Fruit fly (Drosophila melanogaster) whole organism, embryonic: ENCODE measurements around the gene CG31287.

Experiments
- BEAF-32 ChIP-seq: fragments of 200-800 bp; sonication (Bioruptor generic); optimal IDR thresholded peaks from 3 replicates; lab custom pipeline; 2017; ENCODE audit warnings: missing biosample characterization, missing genetic modification characterization, mild to moderate bottlenecking, moderate library complexity, missing genetic modification reagents
- CG10321 ChIP-seq: fragments of 200-800 bp; sonication (Bioruptor generic); IDR thresholded peaks from 2 replicates; pipeline ENCODE4 v1.3.6; 2022; ENCODE audit warnings: missing biosample characterization, missing genetic modification characterization
- CG10959 ChIP-seq: fragments of 200-800 bp; sonication (Bioruptor generic); IDR thresholded peaks from 2 replicates; pipeline ENCODE4 v1.3.6; 2022; ENCODE audit warnings: missing biosample characterization, missing genetic modification characterization
- CG10979 ChIP-seq: fragments of 200-800 bp; sonication (Bioruptor generic); optimal IDR thresholded peaks from 2 replicates; lab custom pipeline; 2018; ENCODE audit warnings: missing biosample characterization, mild to moderate bottlenecking, missing genetic modification characterization, moderate library complexity
- CG11247 ChIP-seq: fragments of 200-800 bp; sonication (Bioruptor generic); IDR thresholded peaks from 2 replicates; pipeline ENCODE4 v1.3.6; 2022; ENCODE audit warnings: missing biosample characterization, missing genetic modification characterization
- CG12236 ChIP-seq: fragments of 200-800 bp; sonication (Bioruptor generic); optimal IDR thresholded peaks from 2 replicates; lab custom pipeline; 2016; ENCODE audit warnings: missing biosample characterization, missing genetic modification characterization
- CG15601 ChIP-seq: fragments of 200-800 bp; sonication (Bioruptor generic); optimal IDR thresholded peaks from 3 replicates; lab custom pipeline; 2019; ENCODE audit warnings: missing biosample characterization, mild to moderate bottlenecking, missing genetic modification characterization, moderate library complexity
- CG16815 ChIP-seq: fragments of 200-800 bp; sonication (Bioruptor generic); optimal IDR thresholded peaks from 3 replicates; lab custom pipeline; 2017; ENCODE audit warnings: missing biosample characterization, mild to moderate bottlenecking, missing genetic modification characterization
- CG17385 ChIP-seq: fragments of 200-800 bp; sonication (Bioruptor generic); optimal IDR thresholded peaks from 3 replicates; lab custom pipeline; 2018; ENCODE audit warnings: missing biosample characterization, mild to moderate bottlenecking, missing genetic modification characterization
- CG17912 ChIP-seq: fragments of 200-800 bp; sonication (Bioruptor generic); optimal IDR thresholded peaks from 2 replicates; lab custom pipeline; 2018; ENCODE audit warnings: missing biosample characterization, mild to moderate bottlenecking, missing genetic modification characterization
- CG1832 ChIP-seq: fragments of 200-800 bp; sonication (Bioruptor generic); optimal IDR thresholded peaks from 2 replicates; lab custom pipeline; 2017; ENCODE audit warnings: missing biosample characterization, mild to moderate bottlenecking, missing genetic modification characterization, inconsistent platforms
- CG30020 ChIP-seq: fragments of 200-800 bp; optimal IDR thresholded peaks from 2 replicates; lab custom pipeline; 2019; ENCODE audit warnings: missing biosample characterization, mild to moderate bottlenecking, missing genetic modification characterization, moderate library complexity
- CG4282 ChIP-seq: fragments of 200-800 bp; sonication (Bioruptor generic); optimal IDR thresholded peaks from 2 replicates; lab custom pipeline; 2016; ENCODE audit warnings: missing biosample characterization, missing genetic modification characterization
- CG6683 ChIP-seq: fragments of 200-800 bp; sonication (Bioruptor generic); optimal IDR thresholded peaks from 2 replicates; lab custom pipeline; 2017; ENCODE audit warnings: missing biosample characterization, mild to moderate bottlenecking, missing genetic modification characterization, missing genetic modification reagents
- CG7745 ChIP-seq: fragments of 200-800 bp; sonication (Bioruptor generic); optimal IDR thresholded peaks from 2 replicates; lab custom pipeline; 2018; ENCODE audit warnings: missing biosample characterization, mild to moderate bottlenecking, missing genetic modification characterization, moderate library complexity
- CG8924 ChIP-seq: fragments of 200-800 bp; optimal IDR thresholded peaks from 3 replicates; lab custom pipeline; 2019; ENCODE audit warnings: missing biosample characterization, mild to moderate bottlenecking, missing genetic modification characterization, moderate library complexity
- CG8944 ChIP-seq: fragments of 200-800 bp; sonication (Bioruptor generic); optimal IDR thresholded peaks from 3 replicates; lab custom pipeline; 2016; ENCODE audit warnings: missing biosample characterization, missing genetic modification characterization
- CG9797 ChIP-seq: fragments of 200-800 bp; sonication (Bioruptor generic); optimal IDR thresholded peaks from 3 replicates; lab custom pipeline; 2018; ENCODE audit warnings: missing biosample characterization, mild to moderate bottlenecking, missing genetic modification characterization
- Ets65A ChIP-seq: fragments of 200-800 bp; sonication (Bioruptor generic); peaks from one replicate; lab custom pipeline; 2016; ENCODE audit warnings: missing biosample characterization, missing genetic modification characterization
- H2.0 ChIP-seq: fragments of 200-800 bp; sonication (Bioruptor generic); IDR thresholded peaks from 2 replicates; pipeline ENCODE4 v1.3.6; 2022; ENCODE audit warnings: missing biosample characterization, missing genetic modification characterization
- Lhr ChIP-seq: fragments of 200-800 bp; sonication (Bioruptor generic); optimal IDR thresholded peaks from 3 replicates; lab custom pipeline; 2017; ENCODE audit warnings: mild to moderate bottlenecking, missing biosample characterization, missing genetic modification reagents, missing genetic modification characterization
- MTF-1 ChIP-seq: fragments of 200-800 bp; sonication (Bioruptor generic); optimal IDR thresholded peaks from 2 replicates; lab custom pipeline; 2018; ENCODE audit warnings: missing biosample characterization, mild to moderate bottlenecking, missing genetic modification characterization, borderline replicate concordance
- Mad ChIP-seq: fragments of 200-800 bp; sonication (Bioruptor generic); optimal IDR thresholded peaks from 2 replicates; lab custom pipeline; 2016; ENCODE audit warnings: missing biosample characterization, missing genetic modification characterization
- Myb ChIP-seq: fragments of 200-800 bp; sonication (Bioruptor generic); optimal IDR thresholded peaks from 2 replicates; lab custom pipeline; 2016; ENCODE audit warnings: missing biosample characterization, missing genetic modification characterization
- NC2β ChIP-seq: fragments of 200-800 bp; sonication (Bioruptor generic); optimal IDR thresholded peaks from 2 replicates; lab custom pipeline; 2016; ENCODE audit warnings: missing biosample characterization, missing genetic modification characterization
- NFAT ChIP-seq: fragments of 200-800 bp; sonication (Bioruptor generic); IDR thresholded peaks from 2 replicates; pipeline ENCODE4 v1.3.6; 2022; ENCODE audit warnings: missing biosample characterization, missing genetic modification characterization
- Ravus ChIP-seq: fragments of 200-800 bp; sonication (Bioruptor generic); IDR thresholded peaks from 2 replicates; pipeline ENCODE4 v1.3.6; 2022; ENCODE audit warnings: missing biosample characterization, missing genetic modification characterization
- Six4 ChIP-seq: fragments of 200-800 bp; sonication (Bioruptor generic); optimal IDR thresholded peaks from 2 replicates; lab custom pipeline; 2016; ENCODE audit warnings: missing biosample characterization, missing genetic modification characterization
- Sox102F ChIP-seq: fragments of 200-800 bp; sonication (Bioruptor generic); optimal IDR thresholded peaks from 2 replicates; lab custom pipeline; 2018; ENCODE audit warnings: missing biosample characterization, mild to moderate bottlenecking, missing genetic modification characterization, moderate library complexity
- Sry-δ ChIP-seq: fragments of 200-800 bp; sonication (Bioruptor generic); optimal IDR thresholded peaks from 2 replicates; lab custom pipeline; 2016; ENCODE audit warnings: missing biosample characterization, missing genetic modification characterization
- bowl ChIP-seq: fragments of 200-800 bp; sonication (Bioruptor generic); IDR thresholded peaks from 2 replicates; pipeline ENCODE4 v1.3.6; 2022; ENCODE audit warnings: missing biosample characterization, missing genetic modification characterization
- br ChIP-seq: fragments of >200 bp; optimal IDR thresholded peaks from 2 replicates; lab custom pipeline; 2017
- cad ChIP-seq: fragments of >200 bp; optimal IDR thresholded peaks from 2 replicates; lab custom pipeline; 2017; ENCODE audit warnings: missing biosample characterization, missing genetic modification characterization
- cas ChIP-seq: fragments of 200-800 bp; sonication (Bioruptor generic); IDR thresholded peaks from 2 replicates; pipeline ENCODE4 v1.3.6; 2022; ENCODE audit warnings: missing biosample characterization, missing genetic modification characterization
- cato ChIP-seq: fragments of 200-800 bp; sonication (Bioruptor generic); optimal IDR thresholded peaks from 2 replicates; lab custom pipeline; 2016; ENCODE audit warnings: missing biosample characterization, missing genetic modification characterization, borderline replicate concordance
- ci ChIP-seq: fragments of 200-800 bp; sonication (Bioruptor generic); IDR thresholded peaks from 3 replicates; pipeline ENCODE4 v1.3.6; 2022; ENCODE audit warnings: missing biosample characterization, missing genetic modification characterization
- emc ChIP-seq: fragments of 200-800 bp; sonication (Bioruptor generic); optimal IDR thresholded peaks from 2 replicates; lab custom pipeline; 2016; ENCODE audit warnings: missing biosample characterization, missing genetic modification characterization
- esg ChIP-seq: fragments of 200-800 bp; sonication (Bioruptor generic); conservative IDR thresholded peaks from 2 replicates; pipeline ENCODE4 v1.3.6; 2022; ENCODE audit warnings: missing biosample characterization, missing genetic modification characterization
- exex ChIP-seq: fragments of 200-800 bp; sonication (Bioruptor generic); optimal IDR thresholded peaks from 4 replicates; lab custom pipeline; 2018; ENCODE audit warnings: missing biosample characterization, mild to moderate bottlenecking, missing genetic modification characterization, moderate library complexity
- fd64A ChIP-seq: fragments of 200-800 bp; sonication (Bioruptor generic); optimal IDR thresholded peaks from 3 replicates; lab custom pipeline; 2018; ENCODE audit warnings: missing biosample characterization, mild to moderate bottlenecking, missing genetic modification characterization
- gro ChIP-seq: fragments of 200-800 bp; sonication (Bioruptor generic); optimal IDR thresholded peaks from 2 replicates; lab custom pipeline; 2016; ENCODE audit warnings: missing biosample characterization, missing genetic modification characterization
- her ChIP-seq: fragments of 200-800 bp; sonication (Bioruptor generic); optimal IDR thresholded peaks from 2 replicates; lab custom pipeline; 2016; ENCODE audit warnings: missing biosample characterization, missing genetic modification characterization
- kay ChIP-seq: fragments of 200-800 bp; sonication (Bioruptor generic); optimal IDR thresholded peaks from 2 replicates; lab custom pipeline; 2016; ENCODE audit warnings: missing biosample characterization, missing genetic modification characterization
- ro ChIP-seq: fragments of 200-800 bp; sonication (Bioruptor generic); IDR thresholded peaks from 2 replicates; pipeline ENCODE4 v1.3.6; 2022; ENCODE audit warnings: missing biosample characterization, missing genetic modification characterization
- salm ChIP-seq: fragments of 200-800 bp; sonication (Bioruptor generic); optimal IDR thresholded peaks from 2 replicates; lab custom pipeline; 2018; ENCODE audit warnings: missing biosample characterization, mild to moderate bottlenecking, missing genetic modification characterization
- scrt ChIP-seq: fragments of 200-800 bp; sonication (Bioruptor generic); optimal IDR thresholded peaks from 2 replicates; lab custom pipeline; 2018; ENCODE audit warnings: missing biosample characterization, mild to moderate bottlenecking, missing genetic modification characterization, moderate library complexity
- sens-2 ChIP-seq: fragments of 200-800 bp; sonication (Bioruptor generic); IDR thresholded peaks from 2 replicates; pipeline ENCODE4 v1.3.6; 2022; ENCODE audit warnings: missing biosample characterization, missing genetic modification characterization
- seq ChIP-seq: fragments of 200-800 bp; sonication (Bioruptor generic); IDR thresholded peaks from 2 replicates; pipeline ENCODE4 v1.3.6; 2022; ENCODE audit warnings: missing biosample characterization, missing genetic modification characterization
- sob ChIP-seq: fragments of 200-800 bp; sonication (Bioruptor generic); IDR thresholded peaks from 2 replicates; pipeline ENCODE4 v1.3.6; 2022; ENCODE audit warnings: missing biosample characterization, missing genetic modification characterization
- tup ChIP-seq: fragments of 200-800 bp; sonication (Bioruptor generic); optimal IDR thresholded peaks from 2 replicates; lab custom pipeline; 2016; ENCODE audit warnings: missing biosample characterization, mild to moderate bottlenecking, missing genetic modification characterization, moderate library complexity
- wek ChIP-seq: fragments of 200-800 bp; sonication (Bioruptor generic); optimal IDR thresholded peaks from 3 replicates; lab custom pipeline; 2018; ENCODE audit warnings: missing biosample characterization, mild to moderate bottlenecking, missing genetic modification characterization, moderate library complexity
- zen2 ChIP-seq: fragments of 200-800 bp; sonication (Bioruptor generic); IDR thresholded peaks from 3 replicates; pipeline ENCODE4 v1.3.6; 2022; ENCODE audit warnings: missing biosample characterization, missing genetic modification characterization; ENCODE audit not compliant: partially characterized antibody

CG31287 gene

DNA sequence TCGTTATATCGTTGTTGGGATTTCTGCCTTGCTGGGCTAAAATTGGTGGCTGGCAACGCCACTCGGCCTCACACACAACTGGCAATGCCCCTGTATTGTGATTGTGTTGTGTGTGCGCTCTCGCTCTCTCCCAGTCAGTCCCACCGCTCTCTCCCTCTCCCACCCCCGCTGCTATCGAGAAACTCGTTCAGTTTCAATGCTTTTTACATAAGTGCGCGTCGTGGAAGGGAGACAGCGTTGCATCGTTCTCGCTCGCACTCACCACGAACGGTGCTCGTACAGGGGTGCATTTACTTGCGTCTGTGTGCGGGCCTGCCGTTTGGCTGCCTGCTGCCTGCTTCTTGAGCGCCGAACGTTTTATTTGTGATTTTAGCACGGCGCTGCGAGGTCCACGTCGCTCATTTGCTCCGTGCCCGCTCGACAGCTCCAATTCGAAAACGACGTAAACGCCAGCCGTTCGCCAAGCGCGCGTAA is 39.3 kb downstream of the CG31287 start (continued):
- TF ChIP-seq CG16815: no peak
- TF ChIP-seq CG1832 (GFP tag; lab: Kevin White, UChicago): peak; percentile 100
- TF ChIP-seq sens-2 (GFP tag; lab: Robert Waterston, UW): no peak
- TF ChIP-seq CG8944 (GFP tag; lab: Kevin White, UChicago): no peak
- TF ChIP-seq NC2β: peak; percentile 5
- no peak for TF ChIP-seq bowl (GFP tag; lab: Robert Waterston, UW)
- peak; percentile 66 for TF ChIP-seq CG17912 (GFP tag; lab: Kevin White, UChicago)
- no peak for TF ChIP-seq CG30020 (tag; lab: Kevin White, UChicago)
- no peak for TF ChIP-seq esg (GFP tag; lab: Robert Waterston, UW)
- peak; percentile 80 for TF ChIP-seq gro (GFP tag; lab: Kevin White, UChicago)
- no peak for TF ChIP-seq CG12236 (GFP tag; lab: Kevin White, UChicago)
- TF ChIP-seq CG7745 (tag; lab: Kevin White, UChicago): peak; percentile 53
- peak; percentile 27 for TF ChIP-seq Sry-δ (GFP tag; lab: Kevin White, UChicago)
- TF ChIP-seq ci: no peak
- TF ChIP-seq Myb (GFP tag; lab: Kevin White, UChicago): peak; percentile 34
- TF ChIP-seq seq (GFP tag; lab: Robert Waterston, UW): no peak
- TF ChIP-seq ro (GFP tag; lab: Robert Waterston, UW): no peak
- no peak for TF ChIP-seq CG10959 (GFP tag; lab: Robert Waterston, UW)
- no peak for TF ChIP-seq CG9797 (GFP tag; lab: Kevin White, UChicago)
- peak; percentile 5 for TF ChIP-seq salm (tag; lab: Kevin White, UChicago)
- peak; percentile 10 for TF ChIP-seq wek (GFP tag; lab: Kevin White, UChicago)
- no peak for TF ChIP-seq Sox102F (GFP tag; lab: Kevin White, UChicago)
- no peak for TF ChIP-seq Six4 (GFP tag; lab: Kevin White, UChicago)
- TF ChIP-seq tup: no peak
- TF ChIP-seq MTF-1 (GFP tag; lab: Kevin White, UChicago): peak; percentile 31
- TF ChIP-seq CG6683 (GFP tag; lab: Kevin White, UChicago): peak; percentile 57
- peak; percentile 67 for TF ChIP-seq her (GFP tag; lab: Kevin White, UChicago)
- TF ChIP-seq exex (tag; lab: Kevin White, UChicago): peak; percentile 10
- TF ChIP-seq CG4282: peak; percentile 25
- TF ChIP-seq zen2 (GFP tag; lab: Robert Waterston, UW): no peak
- TF ChIP-seq CG8924 (tag; lab: Kevin White, UChicago): peak; percentile 72
- TF ChIP-seq scrt (GFP tag; lab: Kevin White, UChicago): peak; percentile 74
- no peak for TF ChIP-seq cato (GFP tag; lab: Kevin White, UChicago)
- TF ChIP-seq BEAF-32 (GFP tag; lab: Kevin White, UChicago): no peak
- no peak for TF ChIP-seq cad (GFP tag; lab: Kevin White, UChicago)
- TF ChIP-seq sob (GFP tag; lab: Robert Waterston, UW): no peak
- TF ChIP-seq H2.0 (GFP tag; lab: Robert Waterston, UW): no peak
- peak; percentile 68 for TF ChIP-seq kay (GFP tag; lab: Kevin White, UChicago)
- TF ChIP-seq CG11247: no peak
- no peak for TF ChIP-seq Mad
- no peak for TF ChIP-seq NFAT
- TF ChIP-seq CG17385 (GFP tag; lab: Kevin White, UChicago): peak; percentile 75
- peak; percentile 41 for TF ChIP-seq CG10979 (tag; lab: Kevin White, UChicago)
- no peak for TF ChIP-seq Lhr (GFP tag; lab: Kevin White, UChicago)
- TF ChIP-seq Ravus (GFP tag; lab: Robert Waterston, UW): no peak
- TF ChIP-seq CG15601 (tag; lab: Kevin White, UChicago): peak; percentile 38
- TF ChIP-seq cas (GFP tag; lab: Robert Waterston, UW): no peak
- TF ChIP-seq Ets65A (GFP tag; lab: Kevin White, UChicago): peak; percentile 91
- no peak for TF ChIP-seq CG10321 (GFP tag; lab: Robert Waterston, UW)
- no peak for TF ChIP-seq br (lab: Kevin White, UChicago)
- TF ChIP-seq fd64A (GFP tag; lab: Kevin White, UChicago): peak; percentile 33
- no peak for TF ChIP-seq emc (GFP tag; lab: Kevin White, UChicago)
